Worm (Caenorhabditis elegans): ENCODE measurements around the gene mab-3.

DNA sequence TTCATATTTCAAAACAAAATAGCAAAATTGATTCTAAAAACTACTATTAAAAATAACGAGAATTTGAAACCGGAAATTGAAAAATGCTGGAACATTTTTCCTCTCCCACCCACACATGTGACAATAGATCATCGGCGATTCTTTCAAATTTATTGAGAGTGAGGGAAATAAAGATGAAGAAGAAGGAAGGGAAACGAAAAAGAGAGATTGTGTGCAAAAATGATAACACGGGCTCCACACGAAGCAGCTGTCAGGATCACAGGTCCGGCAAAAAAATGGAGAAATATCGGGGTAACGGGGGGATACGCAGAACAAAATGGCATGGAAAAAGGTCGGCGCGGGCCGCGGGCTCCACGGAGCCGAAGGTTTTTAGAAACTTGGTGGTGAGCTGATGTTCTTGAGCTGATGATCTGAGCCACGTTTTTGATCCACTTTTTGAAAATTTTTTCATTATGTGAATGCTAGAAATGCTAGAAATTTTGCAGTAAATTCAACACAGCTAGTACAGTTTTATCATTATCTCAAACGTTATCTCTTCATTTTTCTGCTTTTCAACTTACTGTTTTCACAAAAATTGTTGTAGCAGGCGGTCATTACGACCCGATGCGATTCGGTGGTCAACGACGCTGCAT, 25.8 kb downstream of the mab-3 start, which contains the start of gene shk-1:
- no peak for TF ChIP-seq ztf-11 (tag; optimal IDR thresholded peaks at IDR 0.05)
- no peak for TF ChIP-seq elt-3 (tag; optimal IDR thresholded peaks at IDR 0.05)
- TF ChIP-seq elt-1 (tag; optimal IDR thresholded peaks at IDR 0.05) = no peak

Data from whole organism, L2 larva.